Worm (Caenorhabditis elegans): ENCODE results near the gene str-88.

DNA sequence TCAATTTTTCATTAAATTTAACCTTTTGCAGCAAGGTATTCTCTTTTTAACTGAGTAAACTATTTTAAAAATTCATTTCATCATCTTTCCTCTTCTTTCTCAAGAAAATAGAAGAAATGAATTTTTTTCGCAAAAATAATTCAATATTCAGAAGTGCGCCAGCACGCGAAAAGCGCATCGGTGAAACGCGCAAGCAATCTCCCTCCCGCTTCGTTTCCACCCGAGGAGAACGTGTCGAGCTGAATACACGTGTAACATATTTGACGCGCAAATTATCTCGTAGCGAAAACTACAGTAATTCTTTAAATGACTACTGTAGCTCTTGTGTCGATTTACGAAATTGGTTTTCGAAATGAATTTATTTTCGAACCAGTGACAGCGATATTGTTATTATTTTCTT is 8.4 kb upstream of the str-88 start:
- TF ChIP-seq scrt-1 (GFP tag; IDR thresholded peaks at IDR 0.05) (no peak), sea-1 (GFP tag; conservative IDR thresholded peaks at IDR 0.05) (no peak), hnd-1 (tag; optimal IDR thresholded peaks at IDR 0.05) (no peak), B0310.2 (tag; optimal IDR thresholded peaks at IDR 0.05) (no peak), tbx-37 (GFP tag; conservative IDR thresholded peaks at IDR 0.05) (no peak)

All from whole organism, early embryonic.